Fruit fly (Drosophila melanogaster): ENCODE results near the gene Dmtn.

DNA sequence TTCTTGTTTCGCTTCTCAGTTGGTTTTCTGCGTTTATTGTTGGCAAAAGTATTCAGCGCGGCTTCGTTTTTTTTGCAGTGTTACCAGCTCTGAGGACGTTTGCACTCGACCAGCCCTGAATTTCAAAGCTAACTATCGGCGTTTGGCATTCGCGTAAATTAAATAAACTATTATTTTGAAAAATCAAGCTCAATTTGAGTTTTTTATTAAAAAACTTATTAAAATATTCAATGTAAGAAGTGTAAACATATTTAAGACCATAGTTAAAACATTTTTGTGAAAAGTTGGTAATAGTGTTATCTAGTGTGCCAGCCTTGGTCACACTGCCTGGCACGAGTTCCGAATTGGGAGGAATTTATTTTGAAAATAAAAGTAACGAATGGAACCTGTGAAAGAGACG lies 59.9 kb downstream of the Dmtn start, which contains the start of the genes SmD2 and CG18048:
- no peak for TF ChIP-seq CG8478 (optimal IDR thresholded peaks at IDR 0.05)
- TF ChIP-seq Dll (optimal IDR thresholded peaks at IDR 0.05): no peak
- TF ChIP-seq psq (optimal IDR thresholded peaks at IDR 0.05): no peak
- TF ChIP-seq pan (optimal IDR thresholded peaks at IDR 0.05): no peak
- TF ChIP-seq usp (GFP tag; optimal IDR thresholded peaks at IDR 0.05): no peak
- TF ChIP-seq EcR (GFP tag; optimal IDR thresholded peaks at IDR 0.05): no peak

All from whole organism.